Worm (Caenorhabditis elegans) whole organism, late embryonic: Measurements from ENCODE around the gene F21H12.3.

Source experiments
- F13H6.1 ChIP-seq: sonication (generic microtip); optimal IDR thresholded peaks from 2 replicates; lab custom pipeline; 2016; ENCODE audit warnings: missing genetic modification characterization, missing compliant biosample characterization
- ahr-1 ChIP-seq: sonication (generic microtip); optimal IDR thresholded peaks from 2 replicates; lab custom pipeline; 2016; ENCODE audit warnings: missing genetic modification characterization, missing compliant biosample characterization
- ets-4 ChIP-seq: sonication (generic microtip); optimal IDR thresholded peaks from 2 replicates; lab custom pipeline; 2016; ENCODE audit warnings: missing genetic modification characterization, missing compliant biosample characterization
- nfya-1 ChIP-seq: sonication (generic microtip); optimal IDR thresholded peaks from 2 replicates; lab custom pipeline; 2017; ENCODE audit warnings: missing genetic modification characterization, mild to moderate bottlenecking, missing compliant biosample characterization, antibody characterized with exemption, moderate library complexity
- nhr-11 ChIP-seq: fragments of 150-350 bp; optimal IDR thresholded peaks from 2 replicates; lab custom pipeline; 2014; ENCODE audit warnings: missing biosample characterization, missing genetic modification characterization
- tbx-2 ChIP-seq: sonication (generic microtip); optimal IDR thresholded peaks from 2 replicates; lab custom pipeline; 2016; ENCODE audit warnings: missing genetic modification characterization, missing compliant biosample characterization

ce11 chrII:6103986-6104385 lies 21.3 kb downstream of the F21H12.3 start:
- no peak for TF ChIP-seq F13H6.1 (tag; lab: Kevin White, UChicago)
- TF ChIP-seq ahr-1 (tag; lab: Kevin White, UChicago) = no peak
- TF ChIP-seq ets-4 (tag; lab: Kevin White, UChicago) = no peak
- no peak for TF ChIP-seq nfya-1 (tag; lab: Kevin White, UChicago)
- no peak for TF ChIP-seq tbx-2
- no peak for TF ChIP-seq nhr-11
